Worm (Caenorhabditis elegans) whole organism, late embryonic: ENCODE measurements around the gene ugt-38.

Experiments
- nfya-1 ChIP-seq: sonication (generic microtip); optimal IDR thresholded peaks from 2 replicates; lab custom pipeline; 2017; ENCODE audit warnings: missing genetic modification characterization, mild to moderate bottlenecking, missing compliant biosample characterization, antibody characterized with exemption, moderate library complexity
- nhr-11 ChIP-seq: fragments of 150-350 bp; optimal IDR thresholded peaks from 2 replicates; lab custom pipeline; 2014; ENCODE audit warnings: missing biosample characterization, missing genetic modification characterization
- pqm-1 ChIP-seq: sonication (generic microtip); optimal IDR thresholded peaks from 2 replicates; lab custom pipeline; 2016; ENCODE audit warnings: missing genetic modification characterization, missing compliant biosample characterization

ce11 chrV:7112223-7112622 lies 35.0 kb downstream of the ugt-38 start:
- TF ChIP-seq nfya-1 (tag; lab: Kevin White, UChicago), result no peak
- no peak for TF ChIP-seq nhr-11 (tag; lab: Kevin White, UChicago)
- no peak for TF ChIP-seq pqm-1
